Worm (Caenorhabditis elegans) whole organism, L4 larva: ENCODE measurements around the gene C49C3.4.

Experiments used
- F26F4.8 ChIP-seq: fragments of 200-800 bp; sonication (Bioruptor generic); conservative IDR thresholded peaks from 2 replicates; pipeline ENCODE4 v1.3.6; 2022; ENCODE audit warnings: missing genetic modification characterization, missing compliant biosample characterization
- T26A8.4 ChIP-seq: fragments of 200-800 bp; sonication (Bioruptor generic); IDR thresholded peaks from 2 replicates; pipeline ENCODE4 v1.3.6; 2022; ENCODE audit warnings: missing genetic modification characterization, missing compliant biosample characterization
- ZK546.5 ChIP-seq, 2 experiments: sonication (generic microtip); optimal IDR thresholded peaks; 2 replicates each; lab custom pipeline; 2017; ENCODE audit warnings: missing biosample characterization in 2 of 2, missing genetic modification characterization in 2 of 2
- aha-1 ChIP-seq: fragments of 150-350 bp; peaks from one replicate; lab custom pipeline; 2014; ENCODE audit warnings: missing biosample characterization, missing genetic modification characterization
- ceh-28 ChIP-seq: fragments of 150-350 bp; optimal IDR thresholded peaks from 2 replicates; lab custom pipeline; 2014; ENCODE audit warnings: missing biosample characterization, missing genetic modification reagents, missing genetic modification characterization
- ceh-82 ChIP-seq: sonication (generic microtip); optimal IDR thresholded peaks from 2 replicates; lab custom pipeline; 2017; ENCODE audit warnings: missing biosample characterization, missing genetic modification characterization
- ces-1 ChIP-seq: fragments of 150-350 bp; sonication (generic microtip); optimal IDR thresholded peaks from 4 replicates; lab custom pipeline; 2014; ENCODE audit warnings: missing biosample characterization, missing genetic modification reagents, missing genetic modification characterization
- daf-16 ChIP-seq, 3 experiments: sonication (generic microtip); optimal IDR thresholded peaks; 2 replicates each; lab custom pipeline; 2016 to 2017; ENCODE audit warnings: missing genetic modification characterization in 3 of 3, missing genetic modification reagents in 3 of 3, mild to moderate bottlenecking in 2 of 3, missing compliant biosample characterization in 2 of 3, missing biosample characterization in 1 of 3, moderate library complexity in 1 of 3
- dve-1 ChIP-seq: sonication (generic microtip); optimal IDR thresholded peaks from 2 replicates; lab custom pipeline; 2017; ENCODE audit warnings: antibody characterized with exemption, mild to moderate bottlenecking, missing genetic modification characterization, missing compliant biosample characterization; ENCODE audit not compliant: insufficient read depth
- hlh-11 ChIP-seq: fragments of 200-800 bp; sonication (Bioruptor generic); optimal IDR thresholded peaks from 2 replicates; lab custom pipeline; 2018; ENCODE audit warnings: mild to moderate bottlenecking, missing genetic modification characterization, missing compliant biosample characterization
- lim-7 ChIP-seq: fragments of 200-800 bp; sonication (Bioruptor generic); IDR thresholded peaks from 2 replicates; pipeline ENCODE4 v1.3.6; 2022; ENCODE audit warnings: missing genetic modification characterization, missing compliant biosample characterization
- lir-3 ChIP-seq: sonication (generic microtip); optimal IDR thresholded peaks from 2 replicates; lab custom pipeline; 2016; ENCODE audit warnings: mild to moderate bottlenecking, missing genetic modification characterization, missing compliant biosample characterization
- madf-9 ChIP-seq: fragments of 200-800 bp; sonication (Bioruptor generic); conservative IDR thresholded peaks from 2 replicates; pipeline ENCODE4 v1.3.6; 2022; ENCODE audit warnings: missing genetic modification reagents, missing genetic modification characterization, missing compliant biosample characterization
- mxl-3 ChIP-seq: fragments of 200-800 bp; sonication (Bioruptor generic); optimal IDR thresholded peaks from 2 replicates; lab custom pipeline; 2018; ENCODE audit warnings: mild to moderate bottlenecking, missing genetic modification characterization, missing compliant biosample characterization
- pha-4 ChIP-seq, 2 experiments: fragments of 150-350 bp in 1 of 2; fragments of 200-800 bp in 1 of 2; sonication (Bioruptor generic) in 1 of 2; IDR thresholded peaks in 1 of 2; optimal IDR thresholded peaks in 1 of 2; 2 replicates each; pipeline versions ENCODE4 v1.3.6 to Lab custom; 2014 to 2022; ENCODE audit warnings: missing genetic modification characterization in 2 of 2, missing genetic modification reagents in 2 of 2, missing biosample characterization in 1 of 2, missing compliant biosample characterization in 1 of 2
- spr-1 ChIP-seq: sonication (generic microtip); optimal IDR thresholded peaks from 2 replicates; lab custom pipeline; 2016; ENCODE audit warnings: mild to moderate bottlenecking, missing genetic modification characterization, missing compliant biosample characterization
- unc-130 ChIP-seq: sonication (generic microtip); optimal IDR thresholded peaks from 2 replicates; lab custom pipeline; 2016; ENCODE audit warnings: missing genetic modification reagents, missing genetic modification characterization, missing compliant biosample characterization
- unc-62 ChIP-seq, 3 experiments: fragments of 150-350 bp in 1 of 3; sonication (generic microtip); optimal IDR thresholded peaks in 2 of 3; peaks in 1 of 3; 1 replicate in 1 of 3; 2 replicates in 2 of 3; lab custom pipeline; 2014 to 2017; ENCODE audit warnings: missing biosample characterization in 3 of 3, missing genetic modification characterization in 3 of 3, missing genetic modification reagents in 3 of 3, missing genotype in 1 of 3
- vab-7 ChIP-seq: fragments of 200-800 bp; sonication (Bioruptor generic); IDR thresholded peaks from 2 replicates; pipeline ENCODE4 v1.3.6; 2022; ENCODE audit warnings: missing genetic modification reagents, missing genetic modification characterization, missing compliant biosample characterization
- zip-2 ChIP-seq: fragments of 150-350 bp; optimal IDR thresholded peaks from 2 replicates; lab custom pipeline; 2014; ENCODE audit warnings: missing biosample characterization, missing genetic modification characterization
- ztf-11 ChIP-seq: fragments of 150-350 bp; optimal IDR thresholded peaks from 2 replicates; lab custom pipeline; 2014; ENCODE audit warnings: missing biosample characterization, missing genetic modification characterization
- ztf-7 ChIP-seq: fragments of 150-350 bp; optimal IDR thresholded peaks from 2 replicates; lab custom pipeline; 2014; ENCODE audit warnings: missing biosample characterization, missing genetic modification characterization

C49C3.4 gene

ce11 chrIV:17361143-17361542 lies 40.5 kb downstream of the C49C3.4 start, which contains the start of gene clec-202:
Gene clec-202, plus strand, starts transcription at chrIV:17361443.
- TF ChIP-seq unc-62 (GFP tag; optimal IDR thresholded peaks at IDR 0.05 in 1 of 2; lab: Kevin White, UChicago) (peak in 1 of 2 experiments; percentile 37), unc-62 (tag; optimal IDR thresholded peaks at IDR 0.05; lab: Kevin White, UChicago) (no peak), T26A8.4 (GFP tag; lab: Robert Waterston, UW) (no peak), lir-3 (tag; lab: Kevin White, UChicago) (no peak)

ce11 chrIV:17367294-17367693 lies 46.7 kb downstream of the C49C3.4 start, which contains the start of gene zipt-17:
Gene zipt-17, minus strand, starts transcription at chrIV:17367394.
- no peak for TF ChIP-seq unc-62 (GFP tag; optimal IDR thresholded peaks at IDR 0.05 in 1 of 2; lab: Kevin White, UChicago)
- no peak for TF ChIP-seq unc-62 (tag; optimal IDR thresholded peaks at IDR 0.05; lab: Kevin White, UChicago)
- TF ChIP-seq ZK546.5 (tag; optimal IDR thresholded peaks at IDR 0.05; lab: Kevin White, UChicago), result no peak
- TF ChIP-seq pha-4 (GFP tag; IDR thresholded peaks at IDR 0.05; lab: Robert Waterston, UW), result no peak
- no peak for TF ChIP-seq pha-4 (tag; optimal IDR thresholded peaks at IDR 0.05; lab: Kevin White, UChicago)
- TF ChIP-seq spr-1 (tag; lab: Kevin White, UChicago), result no peak

ce11 chrIV:17368292-17368691 lies 47.7 kb downstream of the C49C3.4 start, which contains the start of gene trh-1:
Gene trh-1, plus strand, starts transcription at chrIV:17368592.
- TF ChIP-seq dve-1 (tag; lab: Kevin White, UChicago), result no peak
- no peak for TF ChIP-seq vab-7 (GFP tag; lab: Robert Waterston, UW)
- TF ChIP-seq spr-1 (tag; lab: Kevin White, UChicago), result no peak
- TF ChIP-seq zip-2, result no peak
- no peak for TF ChIP-seq mxl-3 (GFP tag; lab: Kevin White, UChicago)
- no peak for TF ChIP-seq pha-4 (GFP tag; IDR thresholded peaks at IDR 0.05; lab: Robert Waterston, UW)
- TF ChIP-seq pha-4 (tag; optimal IDR thresholded peaks at IDR 0.05; lab: Kevin White, UChicago), result no peak
- TF ChIP-seq madf-9 (GFP tag; lab: Robert Waterston, UW), result no peak
- TF ChIP-seq ztf-11 (tag; lab: Kevin White, UChicago), result no peak
- no peak for TF ChIP-seq lim-7 (GFP tag; lab: Robert Waterston, UW)

- TF ChIP-seq ceh-82 (tag; lab: Kevin White, UChicago) (no peak), hlh-11 (no peak)
- TF ChIP-seq, all 104 proteins: peak for 0
These were observed 50.9 kb downstream of the C49C3.4 start, which contains the start of gene C30H6.5 for ce11 chrIV:17371469-17371868. Gene C30H6.5, plus strand, starts transcription at chrIV:17371769.

- no peak for TF ChIP-seq ceh-28 (tag; lab: Kevin White, UChicago)
- no peak for TF ChIP-seq F26F4.8 (GFP tag; lab: Robert Waterston, UW)
- TF ChIP-seq unc-130 (GFP tag; lab: Kevin White, UChicago), result no peak
- no peak for TF ChIP-seq daf-16 (GFP tag; optimal IDR thresholded peaks at IDR 0.05; lab: Kevin White, UChicago)
- peak; percentile 59 for TF ChIP-seq daf-16 (tag; optimal IDR thresholded peaks at IDR 0.05; lab: Kevin White, UChicago)
- TF ChIP-seq ces-1, result no peak
- no peak for TF ChIP-seq ztf-7 (tag; lab: Kevin White, UChicago)
- TF ChIP-seq aha-1 (tag; lab: Kevin White, UChicago), result no peak
- TF ChIP-seq, all 104 proteins: peak for 1
These were observed 55.5 kb downstream of the C49C3.4 start, which contains the start of gene haf-1 for ce11 chrIV:17376127-17376526. Gene haf-1, plus strand, starts transcription at chrIV:17376427.
